Fruit fly (Drosophila melanogaster) whole organism, embryonic: ENCODE data around the gene Ufd1.

Experiments
- Bgb ChIP-seq: fragments of 200-800 bp; sonication (Bioruptor generic); IDR thresholded peaks from 2 replicates; pipeline ENCODE4 v1.3.6; 2022; ENCODE audit warnings: missing biosample characterization, missing genetic modification characterization; ENCODE audit not compliant: partially characterized antibody
- CG10147 ChIP-seq: fragments of 200-800 bp; sonication (Bioruptor generic); optimal IDR thresholded peaks from 2 replicates; lab custom pipeline; 2019; ENCODE audit warnings: missing biosample characterization, mild to moderate bottlenecking, missing genetic modification characterization, moderate library complexity
- CG10431 ChIP-seq: fragments of 200-800 bp; sonication (Bioruptor generic); optimal IDR thresholded peaks from 3 replicates; lab custom pipeline; 2018; ENCODE audit warnings: missing biosample characterization, mild to moderate bottlenecking, missing genetic modification characterization
- CG10959 ChIP-seq: fragments of 200-800 bp; sonication (Bioruptor generic); IDR thresholded peaks from 2 replicates; pipeline ENCODE4 v1.3.6; 2022; ENCODE audit warnings: missing biosample characterization, missing genetic modification characterization
- CG11085 ChIP-seq: fragments of 200-800 bp; sonication (Bioruptor generic); IDR thresholded peaks from 2 replicates; pipeline ENCODE4 v1.3.6; 2022; ENCODE audit warnings: missing biosample characterization, missing genetic modification characterization
- CG13296 ChIP-seq: fragments of 200-800 bp; sonication (Bioruptor generic); optimal IDR thresholded peaks from 3 replicates; lab custom pipeline; 2018; ENCODE audit warnings: missing biosample characterization, mild to moderate bottlenecking, missing genetic modification characterization
- CG13624 ChIP-seq: fragments of 200-800 bp; sonication (Bioruptor generic); optimal IDR thresholded peaks from 2 replicates; lab custom pipeline; 2016; ENCODE audit warnings: missing biosample characterization, missing genetic modification characterization
- CG17328 ChIP-seq: fragments of 200-800 bp; sonication (Bioruptor generic); IDR thresholded peaks from 2 replicates; pipeline ENCODE4 v1.3.6; 2022; ENCODE audit warnings: missing biosample characterization, missing genetic modification characterization
- CG18011 ChIP-seq: fragments of 200-800 bp; sonication (Bioruptor generic); optimal IDR thresholded peaks from 2 replicates; lab custom pipeline; 2017; ENCODE audit warnings: missing biosample characterization, missing genetic modification characterization, mild to moderate bottlenecking, moderate library complexity, missing genotype
- CG2202 ChIP-seq: fragments of 200-800 bp; sonication (Bioruptor generic); optimal IDR thresholded peaks from 2 replicates; lab custom pipeline; 2018; ENCODE audit warnings: missing biosample characterization, mild to moderate bottlenecking, missing genetic modification characterization
- CG30403 ChIP-seq: fragments of 200-800 bp; sonication (Bioruptor generic); optimal IDR thresholded peaks from 3 replicates; lab custom pipeline; 2016; ENCODE audit warnings: missing biosample characterization, missing genetic modification characterization
- CG4424 ChIP-seq: fragments of 200-800 bp; sonication (Bioruptor generic); optimal IDR thresholded peaks from 3 replicates; lab custom pipeline; 2016; ENCODE audit warnings: missing biosample characterization, missing genetic modification characterization
- CG6254 ChIP-seq: fragments of 200-800 bp; sonication (Bioruptor generic); optimal IDR thresholded peaks from 3 replicates; lab custom pipeline; 2017; ENCODE audit warnings: mild to moderate bottlenecking, missing biosample characterization, missing genetic modification reagents, missing genetic modification characterization
- CG7271 ChIP-seq: fragments of 200-800 bp; sonication (Bioruptor generic); optimal IDR thresholded peaks from 2 replicates; lab custom pipeline; 2018; ENCODE audit warnings: missing biosample characterization, mild to moderate bottlenecking, missing genetic modification characterization, moderate library complexity
- CG8281 ChIP-seq: fragments of 200-800 bp; sonication (Bioruptor generic); optimal IDR thresholded peaks from 2 replicates; lab custom pipeline; 2018; ENCODE audit warnings: missing biosample characterization, mild to moderate bottlenecking, missing genetic modification characterization, moderate library complexity
- CG8765 ChIP-seq: fragments of 200-800 bp; sonication (Bioruptor generic); IDR thresholded peaks from 2 replicates; pipeline ENCODE4 v1.3.6; 2022; ENCODE audit warnings: missing biosample characterization, missing genetic modification characterization
- CG8924 ChIP-seq: fragments of 200-800 bp; optimal IDR thresholded peaks from 3 replicates; lab custom pipeline; 2019; ENCODE audit warnings: missing biosample characterization, mild to moderate bottlenecking, missing genetic modification characterization, moderate library complexity
- CG9932 ChIP-seq: fragments of 200-800 bp; sonication (Bioruptor generic); IDR thresholded peaks from 2 replicates; pipeline ENCODE4 v1.3.6; 2022; ENCODE audit warnings: missing biosample characterization, missing genetic modification characterization
- CrebB ChIP-seq: fragments of 200-800 bp; sonication (Bioruptor generic); optimal IDR thresholded peaks from 3 replicates; lab custom pipeline; 2018; ENCODE audit warnings: missing biosample characterization, mild to moderate bottlenecking, missing genetic modification characterization
- Dbx ChIP-seq: fragments of 200-800 bp; sonication (Bioruptor generic); IDR thresholded peaks from 3 replicates; pipeline ENCODE4 v1.3.6; 2022; ENCODE audit warnings: missing biosample characterization, missing genetic modification characterization
- Deaf1 ChIP-seq: fragments of 200-800 bp; optimal IDR thresholded peaks from 3 replicates; lab custom pipeline; 2019; ENCODE audit warnings: missing biosample characterization, mild to moderate bottlenecking, missing genetic modification characterization, moderate library complexity
- Dfd ChIP-seq, 2 experiments: fragments of >200 bp; optimal IDR thresholded peaks; 2 replicates each; lab custom pipeline; 2017; ENCODE audit warnings: missing biosample characterization in 2 of 2, missing genetic modification characterization in 2 of 2
- Doc2 ChIP-seq: fragments of 200-800 bp; sonication (Bioruptor generic); IDR thresholded peaks from 2 replicates; pipeline ENCODE4 v1.3.6; 2022; ENCODE audit warnings: missing biosample characterization, missing genetic modification characterization
- Ets97D ChIP-seq: fragments of 200-800 bp; sonication (Bioruptor generic); optimal IDR thresholded peaks from 3 replicates; lab custom pipeline; 2016; ENCODE audit warnings: missing biosample characterization, missing genetic modification characterization
- Hey ChIP-seq: fragments of 200-800 bp; sonication (Bioruptor generic); optimal IDR thresholded peaks from 3 replicates; lab custom pipeline; 2018; ENCODE audit warnings: missing biosample characterization, mild to moderate bottlenecking, missing genetic modification characterization
- Kr ChIP-seq: fragments of 200-800 bp; sonication (Bioruptor generic); optimal IDR thresholded peaks from 2 replicates; lab custom pipeline; 2017; ENCODE audit warnings: missing biosample characterization, mild to moderate bottlenecking, missing genetic modification characterization
- MBD-R2 ChIP-seq: fragments of 200-800 bp; sonication (Bioruptor generic); IDR thresholded peaks from 2 replicates; pipeline ENCODE4 v1.3.6; 2022; ENCODE audit warnings: missing biosample characterization, missing genetic modification characterization
- MTF-1 ChIP-seq: fragments of 200-800 bp; sonication (Bioruptor generic); optimal IDR thresholded peaks from 2 replicates; lab custom pipeline; 2018; ENCODE audit warnings: missing biosample characterization, mild to moderate bottlenecking, missing genetic modification characterization, borderline replicate concordance
- Pdp1 ChIP-seq, 2 experiments: fragments of 200-800 bp; sonication (Bioruptor generic); optimal IDR thresholded peaks; 3 replicates each; lab custom pipeline; 2016; ENCODE audit warnings: missing biosample characterization in 2 of 2, missing genetic modification characterization in 2 of 2, mild to moderate bottlenecking in 1 of 2, moderate library complexity in 1 of 2
- Trl ChIP-seq, 3 experiments: fragments of >200 bp in 2 of 3; fragments of 200-800 bp in 1 of 3; sonication (Bioruptor generic) in 1 of 3; optimal IDR thresholded peaks; 2 replicates in 1 of 3; 3 replicates in 2 of 3; lab custom pipeline; 2016 to 2017; ENCODE audit warnings: missing biosample characterization in 1 of 3, missing genetic modification characterization in 1 of 3
- abd-A ChIP-seq: fragments of 200-800 bp; sonication (Bioruptor generic); optimal IDR thresholded peaks from 3 replicates; lab custom pipeline; 2019; ENCODE audit warnings: missing biosample characterization, mild to moderate bottlenecking, missing genetic modification characterization, moderate library complexity
- corto ChIP-seq: fragments of 200-800 bp; sonication (Bioruptor generic); optimal IDR thresholded peaks from 2 replicates; lab custom pipeline; 2016; ENCODE audit warnings: missing biosample characterization, mild to moderate bottlenecking, missing genetic modification characterization, moderate library complexity
- esg ChIP-seq: fragments of 200-800 bp; sonication (Bioruptor generic); conservative IDR thresholded peaks from 2 replicates; pipeline ENCODE4 v1.3.6; 2022; ENCODE audit warnings: missing biosample characterization, missing genetic modification characterization
- ham ChIP-seq: fragments of 200-800 bp; sonication (Bioruptor generic); IDR thresholded peaks from 2 replicates; pipeline ENCODE4 v1.3.6; 2022; ENCODE audit warnings: missing biosample characterization, missing genetic modification characterization
- ken ChIP-seq: fragments of 200-800 bp; sonication (Bioruptor generic); IDR thresholded peaks from 3 replicates; pipeline ENCODE4 v1.3.6; 2022; ENCODE audit warnings: missing biosample characterization, missing genetic modification characterization
- kni ChIP-seq: fragments of 200-800 bp; sonication (Bioruptor generic); optimal IDR thresholded peaks from 3 replicates; lab custom pipeline; 2017; ENCODE audit warnings: mild to moderate bottlenecking, missing biosample characterization, missing genetic modification reagents, missing genetic modification characterization
- lab ChIP-seq: fragments of 200-800 bp; sonication (Bioruptor generic); optimal IDR thresholded peaks from 3 replicates; lab custom pipeline; 2017; ENCODE audit warnings: missing biosample characterization, missing genetic modification characterization, mild to moderate bottlenecking, moderate library complexity, missing genetic modification reagents
- lilli ChIP-seq: fragments of 200-800 bp; sonication (Bioruptor generic); optimal IDR thresholded peaks from 3 replicates; lab custom pipeline; 2016; ENCODE audit warnings: missing biosample characterization, missing genetic modification characterization
- nau ChIP-seq: fragments of 200-800 bp; sonication (Bioruptor generic); optimal IDR thresholded peaks from 3 replicates; lab custom pipeline; 2017; ENCODE audit warnings: missing biosample characterization, mild to moderate bottlenecking, missing genetic modification characterization, missing genetic modification reagents
- onecut ChIP-seq: fragments of 200-800 bp; sonication (Bioruptor generic); IDR thresholded peaks from 2 replicates; pipeline ENCODE4 v1.3.6; 2022; ENCODE audit warnings: missing biosample characterization, missing genetic modification characterization
- otp ChIP-seq: fragments of 200-800 bp; sonication (Bioruptor generic); IDR thresholded peaks from 3 replicates; pipeline ENCODE4, ENCODE4 v1.3.6; 2022; ENCODE audit warnings: missing biosample characterization, missing genetic modification characterization
- pzg ChIP-seq: fragments of 200-800 bp; sonication (Bioruptor generic); optimal IDR thresholded peaks from 3 replicates; lab custom pipeline; 2018; ENCODE audit warnings: missing biosample characterization, mild to moderate bottlenecking, missing genetic modification characterization, moderate library complexity
- rib ChIP-seq: fragments of 200-800 bp; sonication (Bioruptor generic); IDR thresholded peaks from 2 replicates; pipeline ENCODE4 v1.3.6; 2022; ENCODE audit warnings: missing biosample characterization, missing genetic modification characterization
- salm ChIP-seq: fragments of 200-800 bp; sonication (Bioruptor generic); optimal IDR thresholded peaks from 2 replicates; lab custom pipeline; 2018; ENCODE audit warnings: missing biosample characterization, mild to moderate bottlenecking, missing genetic modification characterization
- sd ChIP-seq: fragments of 200-800 bp; sonication (Bioruptor generic); optimal IDR thresholded peaks from 3 replicates; lab custom pipeline; 2018; ENCODE audit warnings: missing biosample characterization, mild to moderate bottlenecking, missing genetic modification characterization, moderate library complexity
- sim ChIP-seq: fragments of 200-800 bp; sonication (Bioruptor generic); IDR thresholded peaks from 2 replicates; pipeline ENCODE4 v1.3.6; 2022; ENCODE audit warnings: missing biosample characterization, missing genetic modification characterization
- slbo ChIP-seq: fragments of 200-800 bp; sonication (Bioruptor generic); IDR thresholded peaks from 2 replicates; pipeline ENCODE4 v1.3.6; 2022; ENCODE audit warnings: missing biosample characterization, missing genetic modification characterization
- unpg ChIP-seq: fragments of 200-800 bp; sonication (Bioruptor generic); optimal IDR thresholded peaks from 3 replicates; lab custom pipeline; 2018; ENCODE audit warnings: missing biosample characterization, mild to moderate bottlenecking, missing genetic modification characterization, moderate library complexity
- zf30C ChIP-seq: fragments of 200-800 bp; sonication (Bioruptor generic); optimal IDR thresholded peaks from 3 replicates; lab custom pipeline; 2018; ENCODE audit warnings: missing biosample characterization, mild to moderate bottlenecking, missing genetic modification characterization

Gene Ufd1

DNA sequence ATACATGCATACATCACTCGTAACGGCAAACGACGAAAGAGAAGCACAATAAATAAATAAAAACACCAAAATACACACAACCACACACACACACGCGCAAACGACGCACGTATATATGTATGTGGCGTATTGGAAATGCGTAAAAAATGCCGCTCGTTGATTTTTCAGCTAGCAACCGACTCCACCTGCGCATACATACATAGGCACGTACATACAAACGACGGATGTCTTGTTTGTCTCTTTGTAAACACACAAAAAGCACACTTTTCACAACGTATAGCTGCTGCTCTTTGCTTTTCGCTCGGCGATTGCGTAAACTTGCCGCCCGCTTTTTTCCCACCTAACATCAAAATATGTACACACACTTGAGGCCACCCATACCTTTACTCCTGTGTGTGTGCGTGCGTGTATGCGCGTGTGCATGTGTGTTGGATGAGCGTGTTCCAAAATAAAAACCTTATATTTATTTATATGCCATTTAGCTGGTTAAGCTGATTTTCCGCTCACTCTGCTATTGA lies 3.1 kb downstream of the Ufd1 start (continued):
- peak; percentile 63 for TF ChIP-seq rib (GFP tag; lab: Robert Waterston, UW)
- TF ChIP-seq CG2202 (tag; lab: Kevin White, UChicago) = peak; percentile 25
- TF ChIP-seq Trl (optimal IDR thresholded peaks at IDR 0.05; lab: Kevin White, UChicago) = peak in 1 of 2 experiments; percentile 68
- TF ChIP-seq Trl (GFP tag; optimal IDR thresholded peaks at IDR 0.05; lab: Kevin White, UChicago) = no peak
- TF ChIP-seq corto (GFP tag; lab: Kevin White, UChicago) = peak; percentile 63
- TF ChIP-seq CG18011 (GFP tag; lab: Kevin White, UChicago) = no peak
- 0 out of 3 replicates have a peak, but pooled peaks have one; percentile 17 for TF ChIP-seq Dbx (GFP tag; lab: Robert Waterston, UW)
- TF ChIP-seq abd-A (tag; lab: Kevin White, UChicago) = peak; percentile 96
- peak; percentile 5 for TF ChIP-seq unpg
- TF ChIP-seq ham (GFP tag; lab: Robert Waterston, UW) = no peak
- no peak for TF ChIP-seq CG10959 (GFP tag; lab: Robert Waterston, UW)
- TF ChIP-seq pzg (GFP tag; lab: Kevin White, UChicago) = peak; percentile 8
- TF ChIP-seq MBD-R2 (GFP tag; lab: Robert Waterston, UW) = no peak
- no peak for TF ChIP-seq Kr (GFP tag; lab: Kevin White, UChicago)
- TF ChIP-seq Bgb (GFP tag; lab: Robert Waterston, UW) = no peak; the same call in 1 of the 2 replicates
- peak; percentile 58 for TF ChIP-seq Deaf1
- 0 out of 2 replicates have a peak, but pooled peaks have one; percentile 6 for TF ChIP-seq CG9932 (GFP tag; lab: Robert Waterston, UW)
- TF ChIP-seq otp (GFP tag; lab: Robert Waterston, UW) = no peak
- TF ChIP-seq CG10147 (GFP tag; lab: Kevin White, UChicago) = peak; percentile 56
- TF ChIP-seq nau (GFP tag; lab: Kevin White, UChicago) = peak; percentile 36
- no peak for TF ChIP-seq CG11085 (GFP tag; lab: Robert Waterston, UW)
- peak; percentile 33 for TF ChIP-seq CG7271 (tag; lab: Kevin White, UChicago)
- peak; percentile 40 for TF ChIP-seq CG10431 (GFP tag; lab: Kevin White, UChicago)
- TF ChIP-seq CrebB (tag; lab: Kevin White, UChicago) = peak; percentile 47
- TF ChIP-seq CG8924 (tag; lab: Kevin White, UChicago) = peak; percentile 46
- 0 out of 2 replicates have a peak, but pooled peaks have one; percentile 5 for TF ChIP-seq onecut
- TF ChIP-seq CG13624 (GFP tag; lab: Kevin White, UChicago) = peak; percentile 36
- peak; percentile 40 for TF ChIP-seq slbo (GFP tag; lab: Robert Waterston, UW)
- TF ChIP-seq Hey = peak; percentile 63
- TF ChIP-seq Dfd (GFP tag; optimal IDR thresholded peaks at IDR 0.05; lab: Kevin White, UChicago) = no peak
- TF ChIP-seq sd = peak; percentile 80
- peak; percentile 1 for TF ChIP-seq CG8281 (tag; lab: Kevin White, UChicago)
- TF ChIP-seq CG6254 (GFP tag; lab: Kevin White, UChicago) = peak; percentile 16
- peak; percentile 5 for TF ChIP-seq lilli
- TF ChIP-seq salm = no peak
- TF ChIP-seq ken (GFP tag; lab: Robert Waterston, UW) = no peak
- peak; percentile 95 for TF ChIP-seq kni
- no peak for TF ChIP-seq esg
- TF ChIP-seq CG4424 (GFP tag; lab: Kevin White, UChicago) = no peak
- TF ChIP-seq CG8765 (GFP tag; lab: Robert Waterston, UW) = no peak
- no peak for TF ChIP-seq zf30C
- TF ChIP-seq CG13296 (GFP tag; lab: Kevin White, UChicago) = peak; percentile 64
- TF ChIP-seq sim = no peak
- TF ChIP-seq Doc2 (GFP tag; lab: Robert Waterston, UW) = no peak
- no peak for TF ChIP-seq Ets97D (GFP tag; lab: Kevin White, UChicago)
- peak; percentile 46 for TF ChIP-seq MTF-1
- TF ChIP-seq CG17328 (GFP tag; lab: Robert Waterston, UW) = 0 out of 2 replicates have a peak, but pooled peaks have one; percentile 20
- TF ChIP-seq lab (GFP tag; lab: Kevin White, UChicago) = peak; percentile 83
- peak in 1 of 2 experiments; percentile 100 for TF ChIP-seq Pdp1 (GFP tag; optimal IDR thresholded peaks at IDR 0.05; lab: Kevin White, UChicago)
- TF ChIP-seq CG30403 (GFP tag; lab: Kevin White, UChicago) = no peak
